Fruit fly (Drosophila melanogaster) whole organism, embryonic: ENCODE measurements around the gene Sfp23F.
A peak's percentile ranks its signal among the peaks of the same experiment; 100 is the strongest.

ENCODE experiments used
- ATbp ChIP-seq: fragments of 200-800 bp; sonication (Bioruptor generic); optimal IDR thresholded peaks from 2 replicates; lab custom pipeline; 2017; ENCODE audit warnings: missing biosample characterization, mild to moderate bottlenecking, missing genetic modification characterization, missing genetic modification reagents
- Ada2b ChIP-seq: fragments of 200-800 bp; sonication (Bioruptor generic); IDR thresholded peaks from 2 replicates; pipeline ENCODE4 v1.3.6; 2022; ENCODE audit warnings: missing biosample characterization, missing genetic modification characterization
- Atf6 ChIP-seq: fragments of 200-800 bp; sonication (Bioruptor generic); IDR thresholded peaks from 2 replicates; pipeline ENCODE4 v1.3.6; 2022; ENCODE audit warnings: missing biosample characterization, missing genetic modification characterization
- Bdp1 ChIP-seq: fragments of 200-800 bp; sonication (Bioruptor generic); optimal IDR thresholded peaks from 3 replicates; lab custom pipeline; 2016; ENCODE audit warnings: missing biosample characterization, missing genetic modification characterization
- CG1024 ChIP-seq: fragments of 200-800 bp; sonication (Bioruptor generic); IDR thresholded peaks from 2 replicates; pipeline ENCODE4 v1.3.6; 2022; ENCODE audit warnings: missing biosample characterization, missing genetic modification characterization
- CG10274 ChIP-seq: fragments of 200-800 bp; sonication (Bioruptor generic); optimal IDR thresholded peaks from 3 replicates; lab custom pipeline; 2017; ENCODE audit warnings: missing biosample characterization, mild to moderate bottlenecking, missing genetic modification characterization
- CG11398 ChIP-seq: fragments of 200-800 bp; sonication (Bioruptor generic); optimal IDR thresholded peaks from 2 replicates; lab custom pipeline; 2016; ENCODE audit warnings: missing biosample characterization, missing genetic modification characterization
- CG11695 ChIP-seq: fragments of 200-800 bp; sonication (Bioruptor generic); IDR thresholded peaks from 3 replicates; pipeline ENCODE4 v1.3.6; 2022; ENCODE audit warnings: missing biosample characterization, missing genetic modification characterization
- CG13624 ChIP-seq: fragments of 200-800 bp; sonication (Bioruptor generic); optimal IDR thresholded peaks from 2 replicates; lab custom pipeline; 2016; ENCODE audit warnings: missing biosample characterization, missing genetic modification characterization
- CG14710 ChIP-seq: fragments of 200-800 bp; sonication (Bioruptor generic); optimal IDR thresholded peaks from 3 replicates; lab custom pipeline; 2019; ENCODE audit warnings: missing biosample characterization, mild to moderate bottlenecking, missing genetic modification characterization, moderate library complexity
- CG33557 ChIP-seq: fragments of 200-800 bp; sonication (Bioruptor generic); optimal IDR thresholded peaks from 2 replicates; lab custom pipeline; 2019; ENCODE audit warnings: missing biosample characterization, mild to moderate bottlenecking, missing genetic modification characterization, moderate library complexity
- CG5953 ChIP-seq: fragments of 200-800 bp; sonication (Bioruptor generic); IDR thresholded peaks from 2 replicates; pipeline ENCODE4 v1.3.6; 2022; ENCODE audit warnings: missing biosample characterization, missing genetic modification characterization
- CG7271 ChIP-seq: fragments of 200-800 bp; sonication (Bioruptor generic); optimal IDR thresholded peaks from 2 replicates; lab custom pipeline; 2018; ENCODE audit warnings: missing biosample characterization, mild to moderate bottlenecking, missing genetic modification characterization, moderate library complexity
- CG7839 ChIP-seq: fragments of 200-800 bp; sonication (Bioruptor generic); optimal IDR thresholded peaks from 3 replicates; lab custom pipeline; 2018; ENCODE audit warnings: missing biosample characterization, mild to moderate bottlenecking, missing genetic modification characterization, moderate library complexity
- CG7963 ChIP-seq: fragments of 200-800 bp; sonication (Bioruptor generic); IDR thresholded peaks from 3 replicates; pipeline ENCODE4 v1.3.6; 2022; ENCODE audit warnings: missing biosample characterization, missing genetic modification characterization; ENCODE audit not compliant: partially characterized antibody
- CG9932 ChIP-seq: fragments of 200-800 bp; sonication (Bioruptor generic); IDR thresholded peaks from 2 replicates; pipeline ENCODE4 v1.3.6; 2022; ENCODE audit warnings: missing biosample characterization, missing genetic modification characterization
- CTCF ChIP-seq: fragments of 200-800 bp; sonication (Bioruptor generic); optimal IDR thresholded peaks from 2 replicates; lab custom pipeline; 2017; ENCODE audit warnings: missing biosample characterization, mild to moderate bottlenecking, missing genetic modification characterization, moderate library complexity
- E2f2 ChIP-seq: fragments of 200-800 bp; sonication (Bioruptor generic); IDR thresholded peaks from 2 replicates; pipeline ENCODE4 v1.3.6; 2022; ENCODE audit warnings: missing biosample characterization, missing genetic modification characterization
- Ets65A ChIP-seq: fragments of 200-800 bp; sonication (Bioruptor generic); peaks from one replicate; lab custom pipeline; 2016; ENCODE audit warnings: missing biosample characterization, missing genetic modification characterization
- Max ChIP-seq: fragments of 200-800 bp; sonication (Bioruptor generic); optimal IDR thresholded peaks from 2 replicates; lab custom pipeline; 2016; ENCODE audit warnings: missing biosample characterization, mild to moderate bottlenecking, missing genetic modification characterization
- NC2α ChIP-seq: fragments of 200-800 bp; sonication (Bioruptor generic); optimal IDR thresholded peaks from 2 replicates; lab custom pipeline; 2016; ENCODE audit warnings: missing biosample characterization, missing genetic modification characterization
- Pdp1 ChIP-seq, 2 experiments: fragments of 200-800 bp; sonication (Bioruptor generic); optimal IDR thresholded peaks; 3 replicates each; lab custom pipeline; 2016; ENCODE audit warnings: missing biosample characterization in 2 of 2, missing genetic modification characterization in 2 of 2, mild to moderate bottlenecking in 1 of 2, moderate library complexity in 1 of 2
- Six4 ChIP-seq: fragments of 200-800 bp; sonication (Bioruptor generic); optimal IDR thresholded peaks from 2 replicates; lab custom pipeline; 2016; ENCODE audit warnings: missing biosample characterization, missing genetic modification characterization
- Sox102F ChIP-seq: fragments of 200-800 bp; sonication (Bioruptor generic); optimal IDR thresholded peaks from 2 replicates; lab custom pipeline; 2018; ENCODE audit warnings: missing biosample characterization, mild to moderate bottlenecking, missing genetic modification characterization, moderate library complexity
- chinmo ChIP-seq: fragments of 200-800 bp; sonication (Bioruptor generic); IDR thresholded peaks from 4 replicates; pipeline ENCODE4 v1.3.6; 2022; ENCODE audit warnings: missing biosample characterization, missing genetic modification characterization; ENCODE audit not compliant: partially characterized antibody
- da ChIP-seq: fragments of 200-800 bp; sonication (Bioruptor generic); optimal IDR thresholded peaks from 2 replicates; lab custom pipeline; 2016; ENCODE audit warnings: missing biosample characterization, missing genetic modification characterization
- dan ChIP-seq: fragments of 200-800 bp; sonication (Bioruptor generic); IDR thresholded peaks from 2 replicates; pipeline ENCODE4 v1.3.6; 2022; ENCODE audit warnings: missing biosample characterization, missing genetic modification characterization
- dmrt99B ChIP-seq: fragments of 200-800 bp; sonication (Bioruptor generic); optimal IDR thresholded peaks from 2 replicates; lab custom pipeline; 2018; ENCODE audit warnings: missing biosample characterization, mild to moderate bottlenecking, missing genetic modification characterization, moderate library complexity
- dpn ChIP-seq, 2 experiments: fragments of 200-800 bp; sonication (Bioruptor generic); optimal IDR thresholded peaks; 3 replicates each; lab custom pipeline; 2016; ENCODE audit warnings: missing biosample characterization in 2 of 2, missing genetic modification characterization in 2 of 2
- dysf ChIP-seq: fragments of 200-800 bp; sonication (Bioruptor generic); IDR thresholded peaks from 3 replicates; pipeline ENCODE4 v1.3.6; 2022; ENCODE audit warnings: missing biosample characterization, missing genetic modification characterization
- gcm ChIP-seq: fragments of 200-800 bp; sonication (Bioruptor generic); optimal IDR thresholded peaks from 2 replicates; lab custom pipeline; 2019; ENCODE audit warnings: missing biosample characterization, mild to moderate bottlenecking, missing genetic modification characterization, moderate library complexity
- kni ChIP-seq: fragments of 200-800 bp; sonication (Bioruptor generic); optimal IDR thresholded peaks from 3 replicates; lab custom pipeline; 2017; ENCODE audit warnings: mild to moderate bottlenecking, missing biosample characterization, missing genetic modification reagents, missing genetic modification characterization
- org-1 ChIP-seq: fragments of 200-800 bp; sonication (Bioruptor generic); optimal IDR thresholded peaks from 2 replicates; lab custom pipeline; 2017; ENCODE audit warnings: missing biosample characterization, missing genetic modification characterization
- pan ChIP-seq, 4 experiments: fragments of >200 bp in 3 of 4; fragments of 200-800 bp in 1 of 4; sonication (Bioruptor generic) in 1 of 4; optimal IDR thresholded peaks in 3 of 4; IDR thresholded peaks in 1 of 4; 2 replicates each; pipeline versions ENCODE4 v1.3.6 to Lab custom; 2017 to 2022; ENCODE audit warnings: missing biosample characterization in 2 of 4, missing genetic modification characterization in 2 of 4, mixed read lengths in 1 of 4
- phol ChIP-seq: fragments of 200-800 bp; sonication (Bioruptor generic); optimal IDR thresholded peaks from 3 replicates; lab custom pipeline; 2018; ENCODE audit warnings: missing biosample characterization, mild to moderate bottlenecking, missing genetic modification characterization, moderate library complexity
- pum ChIP-seq: fragments of 200-800 bp; sonication (Bioruptor generic); optimal IDR thresholded peaks from 2 replicates; lab custom pipeline; 2016; ENCODE audit warnings: missing biosample characterization, missing genetic modification characterization
- pzg ChIP-seq: fragments of 200-800 bp; sonication (Bioruptor generic); optimal IDR thresholded peaks from 3 replicates; lab custom pipeline; 2018; ENCODE audit warnings: missing biosample characterization, mild to moderate bottlenecking, missing genetic modification characterization, moderate library complexity
- sens ChIP-seq: fragments of 200-800 bp; sonication (Bioruptor generic); peaks from one replicate; lab custom pipeline; 2016; ENCODE audit warnings: missing biosample characterization, missing genetic modification characterization
- seq ChIP-seq: fragments of 200-800 bp; sonication (Bioruptor generic); IDR thresholded peaks from 2 replicates; pipeline ENCODE4 v1.3.6; 2022; ENCODE audit warnings: missing biosample characterization, missing genetic modification characterization
- slou ChIP-seq: fragments of 200-800 bp; sonication (Bioruptor generic); optimal IDR thresholded peaks from 3 replicates; lab custom pipeline; 2016; ENCODE audit warnings: missing biosample characterization, missing genetic modification characterization
- so ChIP-seq: fragments of 200-800 bp; sonication (Bioruptor generic); IDR thresholded peaks from 3 replicates; pipeline ENCODE4 v1.3.6; 2022; ENCODE audit warnings: missing biosample characterization, missing genetic modification characterization

Gene Sfp23F

DNA sequence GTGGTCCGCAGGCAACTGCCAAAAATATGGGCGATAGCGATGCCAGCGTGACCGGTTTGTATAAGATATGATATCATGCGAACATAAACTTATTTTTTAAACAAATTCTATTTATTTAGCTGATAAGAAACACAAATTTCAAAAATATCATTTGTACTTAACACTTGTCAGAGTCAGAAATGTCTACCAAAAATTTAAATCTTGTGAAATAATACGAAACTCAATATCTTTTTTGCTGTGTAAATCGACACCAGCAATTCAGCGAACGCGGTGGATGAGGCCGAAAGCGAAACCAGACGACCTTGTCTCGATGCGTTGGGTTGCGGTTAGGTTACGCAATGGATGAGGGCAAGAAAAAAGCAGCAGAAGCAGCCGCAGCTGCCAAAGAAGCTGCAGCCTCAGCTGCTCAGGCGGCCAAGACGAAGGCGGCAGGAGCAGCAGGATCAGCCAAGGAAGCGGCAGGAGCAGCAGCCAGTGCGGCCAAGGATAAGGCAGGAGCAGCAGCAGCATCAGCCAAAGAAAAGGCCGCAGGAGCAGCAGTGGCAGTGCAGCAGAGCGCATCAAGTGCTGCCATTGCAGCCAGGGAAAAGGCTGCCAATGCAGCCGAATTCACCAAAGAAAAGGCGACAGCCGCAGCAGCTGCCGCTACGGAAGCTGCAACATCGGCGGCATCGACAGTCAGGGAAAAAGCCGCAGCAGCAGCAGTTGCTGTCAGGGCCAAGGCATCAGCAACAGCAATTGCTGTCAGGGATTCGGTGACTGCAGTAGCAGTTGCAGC, 29.2 kb upstream of the Sfp23F start, which contains the start of gene CG31952 (continued):
- peak; percentile 66; the same call in 2 of the 4 replicates for TF ChIP-seq chinmo (GFP tag; lab: Robert Waterston, UW)
- TF ChIP-seq Atf6 (GFP tag; lab: Robert Waterston, UW): peak; percentile 33; the same call in 1 of the 2 replicates
- peak in 1 of 2 experiments; percentile 42 for TF ChIP-seq Pdp1 (GFP tag; optimal IDR thresholded peaks at IDR 0.05; lab: Kevin White, UChicago)
- TF ChIP-seq kni (GFP tag; lab: Kevin White, UChicago): no peak
- TF ChIP-seq pum (GFP tag; lab: Kevin White, UChicago): no peak
- TF ChIP-seq sens (GFP tag; lab: Kevin White, UChicago): peak; percentile 28
- TF ChIP-seq dmrt99B (tag; lab: Kevin White, UChicago): peak; percentile 11
- no peak for TF ChIP-seq da
- TF ChIP-seq Ada2b (GFP tag; lab: Robert Waterston, UW): 0 out of 2 replicates have a peak, but pooled peaks have one; percentile 18
- TF ChIP-seq CG14710 (tag; lab: Kevin White, UChicago): no peak
- TF ChIP-seq pzg (GFP tag; lab: Kevin White, UChicago): no peak
- TF ChIP-seq slou (GFP tag; lab: Kevin White, UChicago): no peak
- TF ChIP-seq CG11398 (GFP tag; lab: Kevin White, UChicago): no peak
- TF ChIP-seq dan (GFP tag; lab: Robert Waterston, UW): no peak
- no peak for TF ChIP-seq Max (GFP tag; lab: Kevin White, UChicago)
- no peak for TF ChIP-seq Six4 (GFP tag; lab: Kevin White, UChicago)
- TF ChIP-seq seq (GFP tag; lab: Robert Waterston, UW): 0 out of 2 replicates have a peak, but pooled peaks have one; percentile 14
- TF ChIP-seq CG1024: no peak
- no peak for TF ChIP-seq gcm (GFP tag; lab: Kevin White, UChicago)
- TF ChIP-seq phol (tag; lab: Kevin White, UChicago): no peak
- no peak for TF ChIP-seq CG33557
- TF ChIP-seq CG7839 (tag; lab: Kevin White, UChicago): peak; percentile 32
- TF ChIP-seq CTCF (GFP tag; lab: Kevin White, UChicago): no peak
- no peak for TF ChIP-seq Bdp1
- TF ChIP-seq Ets65A (GFP tag; lab: Kevin White, UChicago): no peak
- no peak for TF ChIP-seq dpn (GFP tag; optimal IDR thresholded peaks at IDR 0.05; lab: Kevin White, UChicago)
- TF ChIP-seq Sox102F (GFP tag; lab: Kevin White, UChicago): no peak
- peak; percentile 59; the same call in 1 of the 3 replicates for TF ChIP-seq so
- TF ChIP-seq CG7963 (GFP tag; lab: Robert Waterston, UW): no peak
- TF ChIP-seq pan (optimal IDR thresholded peaks at IDR 0.05; lab: Kevin White, UChicago): no peak
- no peak for TF ChIP-seq pan (GFP tag; optimal IDR thresholded peaks at IDR 0.05 in 1 of 2, IDR thresholded peaks at IDR 0.05 in 1 of 2)
- no peak for TF ChIP-seq CG9932
- TF ChIP-seq CG13624 (GFP tag; lab: Kevin White, UChicago): no peak
- no peak for TF ChIP-seq CG10274
- TF ChIP-seq E2f2 (GFP tag; lab: Robert Waterston, UW): no peak
- no peak for TF ChIP-seq NC2α (GFP tag; lab: Kevin White, UChicago)
- TF ChIP-seq dysf (GFP tag; lab: Robert Waterston, UW): 0 out of 3 replicates have a peak, but pooled peaks have one; percentile 7
- TF ChIP-seq org-1 (GFP tag; lab: Kevin White, UChicago): no peak
- TF ChIP-seq CG11695: peak; percentile 55; the same call in 2 of the 3 replicates
- no peak for TF ChIP-seq ATbp (GFP tag; lab: Kevin White, UChicago)
- 0 out of 2 replicates have a peak, but pooled peaks have one; percentile 5 for TF ChIP-seq CG5953 (GFP tag; lab: Robert Waterston, UW)
- TF ChIP-seq CG7271: no peak
